Worm (Caenorhabditis elegans) whole organism, early embryonic: ENCODE results near the gene Y13C8A.1.

Experiments
- F13C5.2 ChIP-seq: sonication (generic microtip); optimal IDR thresholded peaks from 2 replicates; lab custom pipeline; 2017; ENCODE audit warnings: mild to moderate bottlenecking, missing genetic modification characterization, inconsistent platforms, missing compliant biosample characterization
- aly-1 ChIP-seq: sonication (generic microtip); optimal IDR thresholded peaks from 2 replicates; lab custom pipeline; 2016; ENCODE audit warnings: missing genetic modification characterization, missing compliant biosample characterization
- ama-1 ChIP-seq: fragments of 150-350 bp; optimal IDR thresholded peaks from 2 replicates; lab custom pipeline; 2014
- flt-1 ChIP-seq: fragments of 200-800 bp; sonication (Bioruptor generic); IDR thresholded peaks from 2 replicates; pipeline ENCODE4 v1.3.6; 2022; ENCODE audit warnings: missing genetic modification characterization, missing compliant biosample characterization
- sea-1 ChIP-seq: fragments of 200-800 bp; sonication (Bioruptor generic); conservative IDR thresholded peaks from 2 replicates; pipeline ENCODE4 v1.3.6; 2022; ENCODE audit warnings: missing genetic modification characterization, missing compliant biosample characterization

DNA sequence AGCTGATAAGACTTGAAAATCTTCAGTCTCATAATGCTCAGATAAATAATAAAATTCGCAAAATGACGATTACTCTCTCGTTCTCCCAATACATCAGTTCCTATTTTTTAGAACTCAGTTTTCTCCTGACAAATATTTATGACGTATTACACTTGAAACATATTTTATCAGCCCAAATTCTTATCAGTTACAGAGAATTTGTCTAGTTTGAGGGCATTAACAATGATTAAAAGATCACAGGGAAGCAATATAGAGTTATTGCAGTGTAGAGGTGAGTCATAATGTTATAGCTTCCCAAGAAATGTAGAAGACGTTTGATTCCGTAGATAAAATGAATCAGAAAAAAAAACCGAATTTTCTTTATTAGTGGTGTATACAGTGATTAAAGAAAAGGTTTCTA, 35.9 kb downstream of the Y13C8A.1 start:
- no peak for TF ChIP-seq ama-1 (lab: Kevin White, UChicago)
- TF ChIP-seq flt-1 (GFP tag; lab: Robert Waterston, UW) = no peak
- TF ChIP-seq sea-1 (GFP tag; lab: Robert Waterston, UW) = no peak
- no peak for TF ChIP-seq aly-1 (tag; lab: Kevin White, UChicago)
- no peak for TF ChIP-seq F13C5.2 (tag; lab: Kevin White, UChicago)
